Worm (Caenorhabditis elegans) whole organism, late embryonic: Measurements from ENCODE around the gene nhr-171.

Source experiments
- ceh-18 ChIP-seq: sonication (generic microtip); optimal IDR thresholded peaks from 2 replicates; lab custom pipeline; 2016; ENCODE audit warnings: missing genetic modification characterization, missing compliant biosample characterization
- ceh-24 ChIP-seq: sonication (generic microtip); optimal IDR thresholded peaks from 2 replicates; lab custom pipeline; 2016; ENCODE audit warnings: mild to moderate bottlenecking, missing genetic modification characterization, missing compliant biosample characterization
- ceh-9 ChIP-seq: sonication (generic microtip); optimal IDR thresholded peaks from 2 replicates; lab custom pipeline; 2016; ENCODE audit warnings: mild to moderate bottlenecking, missing genetic modification characterization, inconsistent platforms, missing compliant biosample characterization
- dmd-4 ChIP-seq: sonication (generic microtip); optimal IDR thresholded peaks from 2 replicates; lab custom pipeline; 2016; ENCODE audit warnings: borderline replicate concordance, missing genetic modification characterization, missing compliant biosample characterization
- nhr-11 ChIP-seq: fragments of 150-350 bp; optimal IDR thresholded peaks from 2 replicates; lab custom pipeline; 2014; ENCODE audit warnings: missing biosample characterization, missing genetic modification characterization
- nhr-232 ChIP-seq: sonication (generic microtip); optimal IDR thresholded peaks from 2 replicates; lab custom pipeline; 2016; ENCODE audit warnings: missing genetic modification characterization, missing compliant biosample characterization
- rnt-1 ChIP-seq: sonication (generic microtip); optimal IDR thresholded peaks from 2 replicates; lab custom pipeline; 2016; ENCODE audit warnings: missing genetic modification characterization, missing compliant biosample characterization
- sdc-2 ChIP-seq: sonication (generic microtip); optimal IDR thresholded peaks from 2 replicates; lab custom pipeline; 2016; ENCODE audit warnings: missing genotype, missing genetic modification characterization, missing compliant biosample characterization
- sox-2 ChIP-seq: fragments of 200-800 bp; sonication (Bioruptor generic); IDR thresholded peaks from 2 replicates; pipeline ENCODE4 v1.3.6; 2022; ENCODE audit warnings: missing genetic modification reagents, missing genetic modification characterization, missing compliant biosample characterization
- unc-55 ChIP-seq: sonication (generic microtip); optimal IDR thresholded peaks from 2 replicates; lab custom pipeline; 2017; ENCODE audit warnings: missing biosample characterization, missing genetic modification reagents, missing genetic modification characterization

ce11 chrV:7504271-7504670 is 7.3 kb upstream of the nhr-171 start, which contains the start of gene srh-229:
- no peak for TF ChIP-seq ceh-9 (tag; lab: Kevin White, UChicago)
- TF ChIP-seq nhr-11: no peak
- TF ChIP-seq ceh-24 (tag; lab: Kevin White, UChicago): no peak
- TF ChIP-seq sdc-2 (tag; lab: Kevin White, UChicago): no peak
- no peak for TF ChIP-seq unc-55 (GFP tag; lab: Kevin White, UChicago)
- TF ChIP-seq sox-2: no peak
- no peak for TF ChIP-seq rnt-1 (tag; lab: Kevin White, UChicago)
- TF ChIP-seq nhr-232: no peak
- no peak for TF ChIP-seq dmd-4 (tag; lab: Kevin White, UChicago)
- no peak for TF ChIP-seq ceh-18 (tag; lab: Kevin White, UChicago)
